Worm (Caenorhabditis elegans) whole organism, L4 larva: Measurements from ENCODE around the gene srd-68.
"Not testable (repeated sequence)": the region's sequence is repeated elsewhere in the genome, so short reads cannot be mapped to it uniquely, and the experiment has no call there.

Experiments
- ama-1 ChIP-seq: fragments of 150-350 bp; optimal IDR thresholded peaks from 2 replicates; lab custom pipeline; 2014; ENCODE audit warnings: inconsistent platforms, mixed read lengths
- fos-1 ChIP-seq: fragments of 150-350 bp; optimal IDR thresholded peaks from 2 replicates; lab custom pipeline; 2014; ENCODE audit warnings: missing biosample characterization, missing genetic modification characterization
- jun-1 ChIP-seq: fragments of 150-350 bp; optimal IDR thresholded peaks from 2 replicates; lab custom pipeline; 2014; ENCODE audit warnings: missing biosample characterization, missing genetic modification reagents, missing genetic modification characterization
- lsy-2 ChIP-seq, 2 experiments: fragments of 150-350 bp in 1 of 2; sonication (generic microtip) in 1 of 2; optimal IDR thresholded peaks; 2 replicates each; lab custom pipeline; 2014 to 2017; ENCODE audit warnings: missing biosample characterization in 2 of 2, missing genetic modification characterization in 2 of 2
- mxl-2 ChIP-seq: fragments of 200-800 bp; sonication (Bioruptor generic); conservative IDR thresholded peaks from 2 replicates; pipeline ENCODE4 v1.3.6; 2022; ENCODE audit warnings: missing genetic modification reagents, missing genetic modification characterization, missing compliant biosample characterization
- nhr-10 ChIP-seq: fragments of 150-350 bp; optimal IDR thresholded peaks from 2 replicates; lab custom pipeline; 2014; ENCODE audit warnings: missing biosample characterization, missing genetic modification characterization
- nhr-11 ChIP-seq: fragments of 150-350 bp; optimal IDR thresholded peaks from 2 replicates; lab custom pipeline; 2014; ENCODE audit warnings: missing biosample characterization, missing genetic modification characterization
- nhr-237 ChIP-seq: sonication (generic microtip); optimal IDR thresholded peaks from 2 replicates; lab custom pipeline; 2017; ENCODE audit warnings: missing biosample characterization, missing genetic modification characterization
- pqm-1 ChIP-seq: sonication (generic microtip); optimal IDR thresholded peaks from 2 replicates; lab custom pipeline; 2017; ENCODE audit warnings: missing biosample characterization, missing genetic modification characterization
- snpc-1.2 ChIP-seq: fragments of 200-800 bp; sonication (Bioruptor generic); IDR thresholded peaks from 2 replicates; pipeline ENCODE4 v1.3.6; 2022; ENCODE audit warnings: missing genetic modification reagents, missing genetic modification characterization, missing compliant biosample characterization
- snpc-4 ChIP-seq: fragments of 150-350 bp; optimal IDR thresholded peaks from 2 replicates; lab custom pipeline; 2014; ENCODE audit warnings: missing biosample characterization, missing genetic modification characterization
- unc-130 ChIP-seq: sonication (generic microtip); optimal IDR thresholded peaks from 2 replicates; lab custom pipeline; 2016; ENCODE audit warnings: missing genetic modification reagents, missing genetic modification characterization, missing compliant biosample characterization
- vab-7 ChIP-seq: fragments of 200-800 bp; sonication (Bioruptor generic); IDR thresholded peaks from 2 replicates; pipeline ENCODE4 v1.3.6; 2022; ENCODE audit warnings: missing genetic modification reagents, missing genetic modification characterization, missing compliant biosample characterization
- ztf-11 ChIP-seq: fragments of 150-350 bp; optimal IDR thresholded peaks from 2 replicates; lab custom pipeline; 2014; ENCODE audit warnings: missing biosample characterization, missing genetic modification characterization

DNA sequence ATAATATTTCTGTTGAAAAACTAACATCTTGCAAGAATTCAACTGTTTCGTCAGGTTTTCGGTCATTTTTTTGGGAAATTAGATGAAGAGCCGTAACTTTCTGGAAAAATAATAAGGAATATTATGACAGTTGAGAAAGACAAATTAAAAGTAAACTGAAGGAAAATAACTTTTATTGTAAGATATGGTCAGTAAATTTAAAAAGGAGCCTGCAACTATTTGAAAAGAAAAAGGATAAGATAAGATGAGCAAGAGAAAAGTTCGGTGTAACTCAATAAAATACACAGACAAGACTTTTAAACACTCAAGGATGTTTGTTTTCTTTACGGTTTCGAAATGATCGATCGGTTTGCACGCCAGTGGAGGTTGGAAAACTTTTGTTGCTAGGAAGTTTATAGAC lies 47.0 kb upstream of the srd-68 start, which contains the start of gene fbxa-111:
- TF ChIP-seq jun-1 (tag; lab: Kevin White, UChicago); fos-1 (tag; lab: Kevin White, UChicago); unc-130 (GFP tag; lab: Kevin White, UChicago); snpc-1.2 (GFP tag; lab: Robert Waterston, UW); ztf-11 (tag; lab: Kevin White, UChicago); vab-7; ama-1 (lab: Kevin White, UChicago); mxl-2; snpc-4 (tag; lab: Kevin White, UChicago); nhr-11; nhr-237 (tag; lab: Kevin White, UChicago); lsy-2 (tag; optimal IDR thresholded peaks at IDR 0.05; lab: Kevin White, UChicago); pqm-1; nhr-10 (tag; lab: Kevin White, UChicago): not testable (repeated sequence)
